Fruit fly (Drosophila melanogaster) whole organism, adult: ENCODE data around the gene Ube3a.

ENCODE experiments used
- CG11617 ChIP-seq: fragments of 200-800 bp; sonication (Bioruptor generic); optimal IDR thresholded peaks from 2 replicates; lab custom pipeline; 2017; ENCODE audit warnings: mild to moderate bottlenecking, missing biosample characterization, missing genetic modification reagents, missing genetic modification characterization
- CG12768 ChIP-seq: fragments of 200-800 bp; sonication (Bioruptor generic); optimal IDR thresholded peaks from 2 replicates; lab custom pipeline; 2017; ENCODE audit warnings: missing biosample characterization, missing genetic modification characterization, mild to moderate bottlenecking, moderate library complexity, missing genetic modification reagents
- CG14711 ChIP-seq: fragments of 200-800 bp; sonication (Bioruptor generic); optimal IDR thresholded peaks from 2 replicates; lab custom pipeline; 2018; ENCODE audit warnings: missing biosample characterization, mild to moderate bottlenecking, missing genetic modification characterization, moderate library complexity
- CG1620 ChIP-seq: fragments of 200-800 bp; sonication (Bioruptor generic); optimal IDR thresholded peaks from 2 replicates; lab custom pipeline; 2016; ENCODE audit warnings: missing biosample characterization, missing genetic modification characterization
- CG33017 ChIP-seq: fragments of 200-800 bp; sonication (Bioruptor generic); optimal IDR thresholded peaks from 2 replicates; lab custom pipeline; 2018; ENCODE audit warnings: missing biosample characterization, mild to moderate bottlenecking, missing genetic modification characterization, moderate library complexity
- CG5204 ChIP-seq: fragments of 200-800 bp; sonication (Bioruptor generic); optimal IDR thresholded peaks from 2 replicates; lab custom pipeline; 2016; ENCODE audit warnings: missing biosample characterization, missing genetic modification characterization
- CG7045 ChIP-seq: fragments of 200-800 bp; sonication (Bioruptor generic); optimal IDR thresholded peaks from 2 replicates; lab custom pipeline; 2017; ENCODE audit warnings: missing biosample characterization, mild to moderate bottlenecking, missing genetic modification characterization
- CG7101 ChIP-seq: fragments of 200-800 bp; sonication (Bioruptor generic); optimal IDR thresholded peaks from 2 replicates; lab custom pipeline; 2018; ENCODE audit warnings: missing biosample characterization, mild to moderate bottlenecking, missing genetic modification characterization, moderate library complexity
- Clk ChIP-seq: fragments of 200-800 bp; sonication (Bioruptor generic); optimal IDR thresholded peaks from 2 replicates; lab custom pipeline; 2017; ENCODE audit warnings: missing biosample characterization, missing genetic modification characterization
- Crg-1 ChIP-seq: fragments of 200-800 bp; sonication (Bioruptor generic); optimal IDR thresholded peaks from 2 replicates; lab custom pipeline; 2016; ENCODE audit warnings: missing biosample characterization, missing genetic modification characterization
- Hr96 ChIP-seq: fragments of 200-800 bp; sonication (Bioruptor generic); optimal IDR thresholded peaks from 2 replicates; lab custom pipeline; 2016; ENCODE audit warnings: missing biosample characterization, missing genetic modification characterization
- Mnt ChIP-seq: fragments of 200-800 bp; sonication (Bioruptor generic); optimal IDR thresholded peaks from 2 replicates; lab custom pipeline; 2016; ENCODE audit warnings: missing biosample characterization, mild to moderate bottlenecking, missing genetic modification characterization
- bab1 ChIP-seq: fragments of 200-800 bp; sonication (Bioruptor generic); optimal IDR thresholded peaks from 3 replicates; lab custom pipeline; 2019; ENCODE audit warnings: missing biosample characterization, mild to moderate bottlenecking, missing genetic modification characterization, moderate library complexity
- cic ChIP-seq: fragments of 200-800 bp; sonication (Bioruptor generic); optimal IDR thresholded peaks from 2 replicates; lab custom pipeline; 2017; ENCODE audit warnings: missing biosample characterization, mild to moderate bottlenecking, missing genetic modification characterization, moderate library complexity
- cnc ChIP-seq, 2 experiments: fragments of >200 bp; optimal IDR thresholded peaks; 2 replicates each; lab custom pipeline; 2017
- kay ChIP-seq: fragments of 200-800 bp; sonication (Bioruptor generic); peaks from one replicate; lab custom pipeline; 2016; ENCODE audit warnings: missing biosample characterization, missing genetic modification characterization, borderline replicate concordance
- ovo ChIP-seq: fragments of 200-800 bp; sonication (Bioruptor generic); optimal IDR thresholded peaks from 2 replicates; lab custom pipeline; 2016; ENCODE audit warnings: missing biosample characterization, missing genetic modification characterization
- pad ChIP-seq: fragments of 200-800 bp; sonication (Bioruptor generic); optimal IDR thresholded peaks from 3 replicates; lab custom pipeline; 2017; ENCODE audit warnings: missing biosample characterization, missing genetic modification characterization, mild to moderate bottlenecking, moderate library complexity, missing genetic modification reagents
- tj ChIP-seq: fragments of 200-800 bp; sonication (Bioruptor generic); optimal IDR thresholded peaks from 3 replicates; lab custom pipeline; 2017; ENCODE audit warnings: missing biosample characterization, mild to moderate bottlenecking, missing genetic modification characterization, moderate library complexity
- toe ChIP-seq: fragments of 200-800 bp; sonication (Bioruptor generic); optimal IDR thresholded peaks from 2 replicates; lab custom pipeline; 2016; ENCODE audit warnings: missing biosample characterization, missing genetic modification characterization

Gene Ube3a

DNA sequence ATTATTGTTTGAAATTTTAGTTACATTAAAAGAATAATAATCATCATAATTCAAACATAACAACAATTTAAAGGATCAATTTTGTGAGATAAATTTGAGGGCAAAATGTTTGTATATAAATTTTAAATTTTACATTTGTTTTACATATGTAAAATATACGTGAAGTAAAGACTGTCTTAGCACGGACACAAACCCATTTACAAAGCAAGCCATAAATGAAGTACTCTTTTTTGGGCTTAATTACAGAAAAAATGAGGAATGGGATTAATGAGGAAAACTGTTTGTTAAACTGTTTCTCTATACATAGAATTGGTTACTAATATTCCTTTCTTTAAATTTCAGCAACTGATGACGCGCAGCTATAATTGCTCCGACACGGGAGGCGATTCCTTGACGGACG, 14.3 kb upstream of the Ube3a start:
- no peak for TF ChIP-seq CG12768 (GFP tag; lab: Kevin White, UChicago)
- TF ChIP-seq ovo: no peak
- TF ChIP-seq CG7045: no peak
- no peak for TF ChIP-seq Crg-1 (GFP tag; lab: Kevin White, UChicago)
- TF ChIP-seq kay: peak; percentile 72
- TF ChIP-seq Clk (GFP tag; lab: Kevin White, UChicago): no peak
- TF ChIP-seq Mnt: no peak
- TF ChIP-seq CG7101 (tag; lab: Kevin White, UChicago): no peak

DNA sequence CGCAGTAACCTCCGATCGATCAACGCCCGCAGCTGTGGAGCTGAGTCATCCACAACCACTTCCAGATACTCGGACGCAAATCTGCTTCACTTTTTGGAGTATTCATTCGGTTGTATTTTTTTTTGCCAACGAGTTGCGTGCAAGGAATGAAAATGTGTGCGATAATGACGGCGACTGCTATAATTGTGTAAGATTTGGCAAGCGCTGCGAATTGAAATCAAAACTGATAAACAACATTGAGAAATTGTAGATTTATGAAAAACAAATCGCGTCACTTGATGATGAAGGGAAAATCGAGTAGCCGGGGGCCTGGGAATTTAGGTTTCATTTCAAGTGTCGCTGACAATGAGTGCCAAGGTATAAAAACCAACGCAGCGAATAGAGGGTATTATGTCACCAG, 8.5 kb upstream of the Ube3a start:
- TF ChIP-seq tj (GFP tag; lab: Kevin White, UChicago) (peak; percentile 58), CG5204 (no peak), ovo (no peak), toe (GFP tag; lab: Kevin White, UChicago) (no peak), cnc (optimal IDR thresholded peaks at IDR 0.05; lab: Kevin White, UChicago) (no peak), CG1620 (no peak), Hr96 (GFP tag; lab: Kevin White, UChicago) (no peak)

DNA sequence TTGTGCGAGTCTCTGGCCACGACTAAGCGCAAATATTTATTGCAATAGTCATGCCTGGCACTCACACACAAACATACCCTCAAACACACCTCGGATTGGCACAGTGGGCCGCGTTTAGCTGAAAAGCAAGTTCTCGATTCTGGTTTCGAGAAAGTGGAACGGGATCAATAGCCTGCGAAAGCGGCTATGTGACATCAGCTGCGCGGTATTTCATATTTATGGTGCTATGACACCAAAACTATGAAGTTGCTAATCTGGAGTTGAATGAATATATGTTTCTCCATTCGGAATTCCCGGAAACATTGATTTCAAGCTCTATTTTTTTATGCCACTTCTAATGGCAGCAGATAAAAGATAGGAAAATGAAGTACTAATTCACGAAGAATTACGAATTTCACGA, 7.5 kb upstream of the Ube3a start:
- TF ChIP-seq CG5204 (no peak), toe (GFP tag; lab: Kevin White, UChicago) (no peak), CG14711 (no peak), CG33017 (tag; lab: Kevin White, UChicago) (no peak)

DNA sequence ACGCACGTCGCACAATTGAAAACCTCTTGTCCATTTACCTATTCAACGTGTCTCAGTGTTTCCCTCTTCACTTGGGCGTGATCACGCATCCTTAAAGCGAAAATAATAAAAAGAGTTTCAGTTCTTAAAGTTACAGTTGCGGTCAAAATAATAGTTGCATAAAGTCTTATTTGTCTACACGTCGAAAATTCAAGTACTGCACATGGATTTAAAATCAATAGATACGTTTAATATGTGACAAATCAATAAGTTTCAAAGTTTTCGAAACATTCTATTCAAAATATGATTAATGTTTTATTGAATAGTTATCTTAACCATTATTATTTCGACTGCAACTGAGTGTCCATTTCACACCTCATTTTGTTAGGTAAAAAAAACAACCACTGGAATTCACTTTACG, 5.8 kb upstream of the Ube3a start:
- no peak for TF ChIP-seq CG33017 (tag; lab: Kevin White, UChicago)
- TF ChIP-seq CG11617: no peak
- no peak for TF ChIP-seq kay
- no peak for TF ChIP-seq toe (GFP tag; lab: Kevin White, UChicago)
- no peak for TF ChIP-seq Mnt
- TF ChIP-seq CG14711: no peak
- no peak for TF ChIP-seq pad (GFP tag; lab: Kevin White, UChicago)

DNA sequence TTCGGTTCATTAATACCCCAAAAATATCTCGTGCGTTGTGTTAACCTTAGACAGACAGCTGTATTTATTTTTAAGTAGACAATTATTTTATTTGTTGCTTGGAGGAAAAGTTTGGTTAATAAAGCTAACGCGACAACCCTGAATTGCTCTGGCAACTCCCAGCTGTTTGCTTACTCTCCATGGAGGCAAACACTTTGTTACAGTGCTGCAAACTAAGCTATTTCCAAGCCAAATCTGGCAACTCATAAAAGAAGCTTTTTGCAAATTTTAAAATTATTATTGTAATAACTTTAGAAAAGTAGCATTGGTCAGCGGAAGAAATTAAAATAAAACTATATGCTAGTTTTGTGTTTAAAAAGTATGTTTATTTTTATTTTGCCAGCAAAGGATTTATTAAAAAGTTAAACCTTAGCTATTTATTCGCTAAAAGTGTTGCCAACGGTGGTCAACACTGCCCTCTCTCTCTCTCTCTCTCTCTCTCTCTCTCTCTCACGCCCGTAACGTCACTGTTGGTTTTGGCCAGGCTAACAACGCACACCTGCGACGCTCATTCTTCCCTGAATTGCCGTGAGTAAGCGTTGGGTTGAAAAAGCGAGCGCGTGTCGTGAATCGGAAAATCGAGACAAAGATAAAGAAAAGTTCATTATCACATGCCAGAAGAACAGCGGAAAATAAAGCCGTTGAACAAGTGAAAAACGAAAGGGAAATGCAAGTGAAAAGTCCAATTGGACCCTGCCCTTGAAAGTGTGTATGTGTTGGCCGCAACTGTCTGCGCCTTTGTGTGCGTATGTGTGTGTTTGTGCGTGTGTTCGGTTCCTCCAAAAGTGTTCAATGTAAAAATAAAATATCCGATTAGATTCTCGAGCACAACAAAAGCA, 5.1 kb upstream of the Ube3a start:
- no peak for TF ChIP-seq CG1620
- TF ChIP-seq kay: peak; percentile 96
- TF ChIP-seq CG5204: no peak
- TF ChIP-seq cic (GFP tag; lab: Kevin White, UChicago): peak; percentile 64
- no peak for TF ChIP-seq ovo
- peak; percentile 60 for TF ChIP-seq Mnt
- TF ChIP-seq CG7045: peak; percentile 81
- peak; percentile 74 for TF ChIP-seq toe (GFP tag; lab: Kevin White, UChicago)
- peak; percentile 89 for TF ChIP-seq CG33017 (tag; lab: Kevin White, UChicago)
- peak; percentile 79 for TF ChIP-seq Clk (GFP tag; lab: Kevin White, UChicago)
- peak; percentile 69 for TF ChIP-seq Hr96 (GFP tag; lab: Kevin White, UChicago)
- TF ChIP-seq Crg-1 (GFP tag; lab: Kevin White, UChicago): peak; percentile 79
- TF ChIP-seq CG11617: peak; percentile 77
- TF ChIP-seq bab1 (GFP tag; lab: Kevin White, UChicago): peak; percentile 88
- peak; percentile 99 for TF ChIP-seq CG14711
- peak; percentile 62 for TF ChIP-seq pad (GFP tag; lab: Kevin White, UChicago)
- TF ChIP-seq cnc (optimal IDR thresholded peaks at IDR 0.05; lab: Kevin White, UChicago): no peak
- TF ChIP-seq tj (GFP tag; lab: Kevin White, UChicago): no peak
- TF ChIP-seq CG12768 (GFP tag; lab: Kevin White, UChicago): peak; percentile 85
- TF ChIP-seq CG7101 (tag; lab: Kevin White, UChicago): peak; percentile 88

DNA sequence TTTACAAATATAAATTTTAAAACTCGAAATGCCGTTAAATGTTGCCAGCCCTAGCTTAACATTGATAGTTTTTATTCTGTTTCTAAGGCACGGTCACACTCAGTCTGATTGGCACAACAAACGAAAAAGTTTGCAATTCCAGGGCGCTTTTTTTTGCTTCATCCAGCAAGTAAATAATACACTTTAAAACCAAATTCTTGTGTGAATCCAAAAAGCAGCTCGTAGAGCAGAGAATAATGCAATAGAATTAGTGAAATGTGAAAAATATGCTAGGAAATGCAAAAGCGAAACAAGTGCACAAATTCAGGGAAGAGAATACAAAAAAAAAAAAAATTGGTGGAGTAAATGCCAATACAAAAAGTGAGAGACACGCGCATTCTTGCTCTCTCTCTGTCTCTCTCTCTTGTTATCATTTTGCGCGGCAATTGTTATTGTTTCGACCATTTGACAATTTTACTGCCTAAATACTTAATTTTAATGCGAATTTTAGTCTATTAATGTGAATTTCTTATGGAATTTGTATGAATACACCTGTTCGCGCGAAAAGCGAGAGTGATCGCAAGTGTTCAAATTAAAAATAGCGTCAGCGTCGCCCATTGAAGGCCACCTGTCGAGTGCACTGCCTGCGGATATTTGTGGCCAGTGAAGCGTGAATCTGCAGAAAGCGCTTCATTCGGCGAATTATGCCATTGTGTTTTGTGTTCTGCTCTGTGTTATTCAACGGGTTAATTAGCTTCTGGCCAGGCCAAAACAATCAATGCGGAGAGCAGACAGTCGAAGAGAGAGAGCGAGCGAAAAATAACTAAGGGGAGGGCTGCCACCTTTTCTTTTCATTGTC, 4.2 kb upstream of the Ube3a start, which contains the start of gene CG42671:
CG42671 (plus strand) TSS at position 100 of the 838 bp plus-strand sequence.
- TF ChIP-seq pad (GFP tag; lab: Kevin White, UChicago) (no peak), CG33017 (tag; lab: Kevin White, UChicago) (peak; percentile 7), CG7101 (tag; lab: Kevin White, UChicago) (peak; percentile 4), Mnt (peak; percentile 55), toe (GFP tag; lab: Kevin White, UChicago) (no peak), tj (GFP tag; lab: Kevin White, UChicago) (peak; percentile 67), Crg-1 (GFP tag; lab: Kevin White, UChicago) (no peak), CG1620 (peak; percentile 48), cic (GFP tag; lab: Kevin White, UChicago) (peak; percentile 29), kay (peak; percentile 27), CG5204 (no peak), CG14711 (no peak), Hr96 (GFP tag; lab: Kevin White, UChicago) (no peak), CG7045 (no peak), CG11617 (no peak), ovo (no peak), CG12768 (GFP tag; lab: Kevin White, UChicago) (no peak), cnc (optimal IDR thresholded peaks at IDR 0.05; lab: Kevin White, UChicago) (no peak), Clk (GFP tag; lab: Kevin White, UChicago) (no peak), bab1 (GFP tag; lab: Kevin White, UChicago) (peak; percentile 50)
